Worm (Caenorhabditis elegans) whole organism, late embryonic: ENCODE measurements around the gene Y50E8A.2.

Experiments
- ama-1 ChIP-seq: fragments of 150-350 bp; optimal IDR thresholded peaks from 2 replicates; lab custom pipeline; 2014
- ceh-18 ChIP-seq: sonication (generic microtip); optimal IDR thresholded peaks from 2 replicates; lab custom pipeline; 2016; ENCODE audit warnings: missing genetic modification characterization, missing compliant biosample characterization
- dmd-4 ChIP-seq: sonication (generic microtip); optimal IDR thresholded peaks from 2 replicates; lab custom pipeline; 2016; ENCODE audit warnings: borderline replicate concordance, missing genetic modification characterization, missing compliant biosample characterization
- dve-1 ChIP-seq: sonication (generic microtip); optimal IDR thresholded peaks from 2 replicates; lab custom pipeline; 2017; ENCODE audit warnings: antibody characterized with exemption, mild to moderate bottlenecking, missing genetic modification characterization, missing compliant biosample characterization
- fkh-10 ChIP-seq: fragments of 150-350 bp; optimal IDR thresholded peaks from 2 replicates; lab custom pipeline; 2014; ENCODE audit warnings: missing biosample characterization, missing genetic modification reagents, missing genetic modification characterization
- odd-2 ChIP-seq: sonication (generic microtip); optimal IDR thresholded peaks from 2 replicates; lab custom pipeline; 2017; ENCODE audit warnings: antibody characterized with exemption, mild to moderate bottlenecking, missing genetic modification characterization, missing compliant biosample characterization
- pha-4 ChIP-seq: fragments of 150-350 bp; optimal IDR thresholded peaks from 2 replicates; lab custom pipeline; 2018; ENCODE audit warnings: missing biosample characterization, missing genetic modification reagents, missing genetic modification characterization
- rnt-1 ChIP-seq: sonication (generic microtip); optimal IDR thresholded peaks from 2 replicates; lab custom pipeline; 2016; ENCODE audit warnings: missing genetic modification characterization, missing compliant biosample characterization

DNA sequence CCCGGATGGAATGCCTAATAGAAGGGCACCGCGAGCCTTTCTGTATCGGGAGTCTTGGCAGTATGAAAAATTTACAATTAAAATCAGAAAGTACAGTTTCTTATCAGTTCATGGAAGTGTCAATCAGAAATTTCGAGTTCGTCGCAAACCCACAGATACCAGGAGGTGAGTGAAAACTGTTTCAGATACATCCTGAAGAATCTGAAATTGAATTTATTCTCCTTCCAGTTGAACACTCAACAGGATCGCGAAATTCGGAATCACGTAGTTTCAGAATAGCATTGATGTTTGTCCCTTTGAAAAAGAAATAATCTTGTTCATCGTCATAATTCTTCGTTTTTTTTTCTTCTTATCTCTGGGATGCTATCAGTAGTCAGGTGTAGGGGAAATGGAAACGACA lies 12.5 kb downstream of the Y50E8A.2 start, which contains the start of gene fbxa-147:
- TF ChIP-seq dve-1 = no peak
- TF ChIP-seq pha-4 (tag; lab: Kevin White, UChicago) = no peak
- no peak for TF ChIP-seq odd-2 (tag; lab: Kevin White, UChicago)
- no peak for TF ChIP-seq rnt-1
- TF ChIP-seq ceh-18 (tag; lab: Kevin White, UChicago) = no peak
- no peak for TF ChIP-seq ama-1 (lab: Kevin White, UChicago)
- no peak for TF ChIP-seq fkh-10 (GFP tag; lab: Kevin White, UChicago)
- no peak for TF ChIP-seq dmd-4
